Worm (Caenorhabditis elegans) whole organism, mixed stage, embryonic: ENCODE data around the gene nhr-267.

Experiments
- lin-13 ChIP-seq: fragments of 150-350 bp; optimal IDR thresholded peaks from 2 replicates; lab custom pipeline; 2014; ENCODE audit warnings: missing biosample characterization, missing genetic modification characterization
- lin-32 ChIP-seq: fragments of 200-800 bp; sonication (Bioruptor generic); optimal IDR thresholded peaks from 2 replicates; lab custom pipeline; 2018; ENCODE audit warnings: mild to moderate bottlenecking, missing genetic modification characterization, missing compliant biosample characterization
- nhr-237 ChIP-seq: fragments of 150-350 bp; optimal IDR thresholded peaks from 2 replicates; lab custom pipeline; 2014; ENCODE audit warnings: missing biosample characterization, missing genetic modification characterization
- snpc-4 ChIP-seq: fragments of 150-350 bp; optimal IDR thresholded peaks from 2 replicates; lab custom pipeline; 2014; ENCODE audit warnings: missing biosample characterization, missing genetic modification characterization

- TF ChIP-seq lin-13 (tag; lab: Kevin White, UChicago) (no peak), lin-32 (GFP tag; lab: Kevin White, UChicago) (no peak), snpc-4 (tag; lab: Kevin White, UChicago) (no peak), nhr-237 (tag; lab: Kevin White, UChicago) (no peak)
Measured at ce11 chrIV:9258547-9258946, 27.7 kb downstream of the nhr-267 start.
